Worm (Caenorhabditis elegans): ENCODE data around the gene lec-9.

Gene lec-9

ce11 chrX:17626599-17626998 is 26.3 kb downstream of the lec-9 start (continued):
- no peak for TF ChIP-seq skn-1 (tag; optimal IDR thresholded peaks at IDR 0.05)
- no peak for TF ChIP-seq zfp-3 (GFP tag; conservative IDR thresholded peaks at IDR 0.05)
- no peak for TF ChIP-seq ceh-32 (tag; optimal IDR thresholded peaks at IDR 0.05; ENCODE audit: poor library complexity)
- no peak for TF ChIP-seq snpc-4 (tag; optimal IDR thresholded peaks at IDR 0.05)
- TF ChIP-seq nhr-76 (tag; optimal IDR thresholded peaks at IDR 0.05): no peak
- no peak for TF ChIP-seq sdz-12 (GFP tag; optimal IDR thresholded peaks at IDR 0.05)
- TF ChIP-seq dmd-9 (GFP tag; IDR thresholded peaks at IDR 0.05): no peak
- no peak for TF ChIP-seq Y105C5A.15 (GFP tag; IDR thresholded peaks at IDR 0.05)
- no peak for TF ChIP-seq hlh-11 (tag; optimal IDR thresholded peaks at IDR 0.05)
- TF ChIP-seq cey-2 (tag; optimal IDR thresholded peaks at IDR 0.05; ENCODE audit: borderline replicate concordance, insufficient read depth): no peak
- TF ChIP-seq ctbp-1 (GFP tag; IDR thresholded peaks at IDR 0.05): no peak
- no peak for TF ChIP-seq nhr-77 (tag; optimal IDR thresholded peaks at IDR 0.05)
- no peak for TF ChIP-seq Y5F2A.4 (GFP tag; optimal IDR thresholded peaks at IDR 0.05)
- no peak for TF ChIP-seq ceh-82 (tag; optimal IDR thresholded peaks at IDR 0.05)
- TF ChIP-seq zag-1 (tag; optimal IDR thresholded peaks at IDR 0.05): no peak
- TF ChIP-seq ama-1 (optimal IDR thresholded peaks at IDR 0.05): no peak
- no peak for TF ChIP-seq mdt-29 (GFP tag; IDR thresholded peaks at IDR 0.05)
- TF ChIP-seq lin-1 (GFP tag; IDR thresholded peaks at IDR 0.05): no peak
- no peak for TF ChIP-seq nhr-102 (tag; optimal IDR thresholded peaks at IDR 0.05)
- no peak for TF ChIP-seq pha-4 (GFP tag; IDR thresholded peaks at IDR 0.05)
- no peak for TF ChIP-seq pha-4 (tag; optimal IDR thresholded peaks at IDR 0.05)
- TF ChIP-seq nhr-25 (tag; optimal IDR thresholded peaks at IDR 0.05; ENCODE audit: borderline replicate concordance, insufficient read depth): no peak
- no peak for TF ChIP-seq unc-39 (tag; optimal IDR thresholded peaks at IDR 0.05)
- TF ChIP-seq fkh-10 (GFP tag; optimal IDR thresholded peaks at IDR 0.05): no peak
- TF ChIP-seq mes-2 (tag; optimal IDR thresholded peaks at IDR 0.05; ENCODE audit: poor library complexity, severe bottlenecking): peak; percentile 33
- no peak for TF ChIP-seq snpc-1.2 (GFP tag; IDR thresholded peaks at IDR 0.05)
- TF ChIP-seq dpl-1 (GFP tag; optimal IDR thresholded peaks at IDR 0.05): no peak
- no peak for TF ChIP-seq mep-1 (tag; optimal IDR thresholded peaks at IDR 0.05)
- TF ChIP-seq lir-3 (tag; optimal IDR thresholded peaks at IDR 0.05): no peak
- no peak for TF ChIP-seq saeg-2 (GFP tag; IDR thresholded peaks at IDR 0.05)
- TF ChIP-seq nhr-48 (tag; optimal IDR thresholded peaks at IDR 0.05): no peak
- peak; percentile 39 for TF ChIP-seq nhr-28 (tag; optimal IDR thresholded peaks at IDR 0.05)

ce11 chrX:17627382-17627781 is 27.1 kb downstream of the lec-9 start:
- TF ChIP-seq mdl-1 (tag; optimal IDR thresholded peaks at IDR 0.05) (peak in 1 of 2 experiments; percentile 16), rbr-2 (tag; optimal IDR thresholded peaks at IDR 0.05) (peak; percentile 18), F37D6.2 (tag; optimal IDR thresholded peaks at IDR 0.05) (peak; percentile 12), aha-1 (tag) (peak; percentile 100), ceh-20 (GFP tag; IDR thresholded peaks at IDR 0.05) (no peak; the same call in 1 of the 2 replicates), dve-1 (tag; optimal IDR thresholded peaks at IDR 0.05; ENCODE audit: insufficient read depth) (peak; percentile 18), ceh-28 (tag; optimal IDR thresholded peaks at IDR 0.05) (no peak), ceh-62 (tag; optimal IDR thresholded peaks at IDR 0.05) (no peak), hlh-30 (tag; optimal IDR thresholded peaks at IDR 0.05; ENCODE audit: insufficient read depth) (peak; percentile 34), duxl-1 (tag; optimal IDR thresholded peaks at IDR 0.05; ENCODE audit: poor library complexity) (no peak), hlh-11 (tag; optimal IDR thresholded peaks at IDR 0.05) (peak; percentile 19), hif-1 (tag; optimal IDR thresholded peaks at IDR 0.05) (peak; percentile 59 to 98), hmg-1.1 (GFP tag; IDR thresholded peaks at IDR 0.05) (peak; percentile 44; the same call in 1 of the 2 replicates), lsy-2 (tag; optimal IDR thresholded peaks at IDR 0.05) (peak in 1 of 2 experiments; percentile 43), ctbp-1 (GFP tag; IDR thresholded peaks at IDR 0.05) (0 out of 2 replicates have a peak, but pooled peaks have one; percentile 50), fkh-10 (GFP tag; optimal IDR thresholded peaks at IDR 0.05) (peak; percentile 30), nhr-11 (tag; optimal IDR thresholded peaks at IDR 0.05) (peak; percentile 16)
